Worm (Caenorhabditis elegans) whole organism, mixed stage, embryonic: ENCODE results near the gene F47C12.6.

Experiments
- M03D4.4 ChIP-seq: sonication (generic microtip); optimal IDR thresholded peaks from 2 replicates; lab custom pipeline; 2017; ENCODE audit warnings: mild to moderate bottlenecking, missing genetic modification characterization, missing compliant biosample characterization
- bed-3 ChIP-seq: fragments of 200-800 bp; sonication (Bioruptor generic); optimal IDR thresholded peaks from 3 replicates; lab custom pipeline; 2018; ENCODE audit warnings: mild to moderate bottlenecking, missing genetic modification characterization, moderate library complexity, missing compliant biosample characterization
- blmp-1 ChIP-seq: fragments of 150-350 bp; optimal IDR thresholded peaks from 2 replicates; lab custom pipeline; 2014; ENCODE audit warnings: missing biosample characterization, missing genetic modification characterization
- ceh-43 ChIP-seq: fragments of 200-800 bp; sonication (Bioruptor generic); optimal IDR thresholded peaks from 2 replicates; lab custom pipeline; 2018; ENCODE audit warnings: mild to moderate bottlenecking, missing genetic modification characterization, moderate library complexity, missing compliant biosample characterization
- ceh-83 ChIP-seq: fragments of 200-800 bp; sonication (Bioruptor generic); optimal IDR thresholded peaks from 2 replicates; lab custom pipeline; 2018; ENCODE audit warnings: mild to moderate bottlenecking, missing genetic modification characterization, missing compliant biosample characterization
- ces-1 ChIP-seq: fragments of 150-350 bp; optimal IDR thresholded peaks from 2 replicates; lab custom pipeline; 2014; ENCODE audit warnings: missing biosample characterization, missing genetic modification reagents, missing genetic modification characterization
- cnd-1 ChIP-seq: fragments of 200-800 bp; sonication (Bioruptor generic); optimal IDR thresholded peaks from 2 replicates; lab custom pipeline; 2018; ENCODE audit warnings: mild to moderate bottlenecking, missing genetic modification characterization, missing compliant biosample characterization
- elt-1 ChIP-seq: sonication (generic microtip); optimal IDR thresholded peaks from 2 replicates; lab custom pipeline; 2017; ENCODE audit warnings: missing genetic modification characterization, mild to moderate bottlenecking, missing compliant biosample characterization, antibody characterized with exemption, moderate library complexity, borderline replicate concordance; ENCODE audit not compliant: insufficient read depth
- elt-3 ChIP-seq: fragments of 150-350 bp; optimal IDR thresholded peaks from 2 replicates; lab custom pipeline; 2014; ENCODE audit warnings: missing biosample characterization, missing genetic modification characterization
- flh-1 ChIP-seq: fragments of 200-800 bp; sonication (Bioruptor generic); optimal IDR thresholded peaks from 2 replicates; lab custom pipeline; 2018; ENCODE audit warnings: mild to moderate bottlenecking, missing genetic modification characterization, moderate library complexity, missing compliant biosample characterization
- ham-2 ChIP-seq: fragments of 200-800 bp; sonication (Bioruptor generic); optimal IDR thresholded peaks from 2 replicates; lab custom pipeline; 2018; ENCODE audit warnings: mild to moderate bottlenecking, missing genetic modification characterization, missing compliant biosample characterization
- hlh-1 ChIP-seq: fragments of 150-350 bp; optimal IDR thresholded peaks from 2 replicates; lab custom pipeline; 2014; ENCODE audit warnings: missing biosample characterization, missing genetic modification reagents, missing genetic modification characterization
- lin-13 ChIP-seq: fragments of 150-350 bp; optimal IDR thresholded peaks from 2 replicates; lab custom pipeline; 2014; ENCODE audit warnings: missing biosample characterization, missing genetic modification characterization
- lin-32 ChIP-seq: fragments of 200-800 bp; sonication (Bioruptor generic); optimal IDR thresholded peaks from 2 replicates; lab custom pipeline; 2018; ENCODE audit warnings: mild to moderate bottlenecking, missing genetic modification characterization, missing compliant biosample characterization
- lsy-2 ChIP-seq: fragments of 150-350 bp; optimal IDR thresholded peaks from 2 replicates; lab custom pipeline; 2014; ENCODE audit warnings: missing biosample characterization, missing genetic modification characterization
- mab-5 ChIP-seq: fragments of 150-350 bp; optimal IDR thresholded peaks from 2 replicates; lab custom pipeline; 2014; ENCODE audit warnings: missing biosample characterization, missing genetic modification characterization
- mep-1 ChIP-seq: fragments of 150-350 bp; optimal IDR thresholded peaks from 2 replicates; lab custom pipeline; 2017; ENCODE audit warnings: missing biosample characterization, missing genetic modification reagents, missing genetic modification characterization, inconsistent platforms
- nhr-12 ChIP-seq: fragments of 150-350 bp; optimal IDR thresholded peaks from 2 replicates; lab custom pipeline; 2014; ENCODE audit warnings: missing biosample characterization, missing genetic modification characterization
- nhr-2 ChIP-seq: fragments of 150-350 bp; optimal IDR thresholded peaks from 2 replicates; lab custom pipeline; 2014; ENCODE audit warnings: missing biosample characterization, missing genetic modification characterization
- nhr-237 ChIP-seq: fragments of 150-350 bp; optimal IDR thresholded peaks from 2 replicates; lab custom pipeline; 2014; ENCODE audit warnings: missing biosample characterization, missing genetic modification characterization
- nhr-28 ChIP-seq: fragments of 150-350 bp; optimal IDR thresholded peaks from 2 replicates; lab custom pipeline; 2014; ENCODE audit warnings: missing biosample characterization, missing genetic modification characterization
- nhr-76 ChIP-seq: sonication (generic microtip); optimal IDR thresholded peaks from 2 replicates; lab custom pipeline; 2017; ENCODE audit warnings: missing biosample characterization, missing genetic modification characterization
- pha-4 ChIP-seq: fragments of 150-350 bp; optimal IDR thresholded peaks from 2 replicates; lab custom pipeline; 2018; ENCODE audit warnings: missing biosample characterization, missing genetic modification reagents, missing genetic modification characterization
- sem-2 ChIP-seq: fragments of 200-800 bp; sonication (Bioruptor generic); optimal IDR thresholded peaks from 2 replicates; lab custom pipeline; 2018; ENCODE audit warnings: mild to moderate bottlenecking, missing genetic modification characterization, missing compliant biosample characterization
- snpc-4 ChIP-seq: fragments of 150-350 bp; optimal IDR thresholded peaks from 2 replicates; lab custom pipeline; 2014; ENCODE audit warnings: missing biosample characterization, missing genetic modification characterization
- tbx-8 ChIP-seq: fragments of 200-800 bp; sonication (Bioruptor generic); optimal IDR thresholded peaks from 2 replicates; lab custom pipeline; 2018; ENCODE audit warnings: mild to moderate bottlenecking, missing genetic modification characterization, moderate library complexity, missing compliant biosample characterization
- unc-120 ChIP-seq: sonication (generic microtip); optimal IDR thresholded peaks from 2 replicates; lab custom pipeline; 2017; ENCODE audit warnings: missing genetic modification characterization, missing compliant biosample characterization; ENCODE audit not compliant: poor library complexity, severe bottlenecking
- unc-62 ChIP-seq: fragments of 150-350 bp; optimal IDR thresholded peaks from 2 replicates; lab custom pipeline; 2014; ENCODE audit warnings: missing biosample characterization, missing genetic modification reagents, missing genetic modification characterization
- zip-8 ChIP-seq: fragments of 150-350 bp; optimal IDR thresholded peaks from 2 replicates; lab custom pipeline; 2014; ENCODE audit warnings: missing biosample characterization, missing genetic modification characterization
- ztf-11 ChIP-seq: fragments of 150-350 bp; optimal IDR thresholded peaks from 2 replicates; lab custom pipeline; 2014; ENCODE audit warnings: missing biosample characterization, missing genetic modification characterization

F47C12.6 gene

DNA sequence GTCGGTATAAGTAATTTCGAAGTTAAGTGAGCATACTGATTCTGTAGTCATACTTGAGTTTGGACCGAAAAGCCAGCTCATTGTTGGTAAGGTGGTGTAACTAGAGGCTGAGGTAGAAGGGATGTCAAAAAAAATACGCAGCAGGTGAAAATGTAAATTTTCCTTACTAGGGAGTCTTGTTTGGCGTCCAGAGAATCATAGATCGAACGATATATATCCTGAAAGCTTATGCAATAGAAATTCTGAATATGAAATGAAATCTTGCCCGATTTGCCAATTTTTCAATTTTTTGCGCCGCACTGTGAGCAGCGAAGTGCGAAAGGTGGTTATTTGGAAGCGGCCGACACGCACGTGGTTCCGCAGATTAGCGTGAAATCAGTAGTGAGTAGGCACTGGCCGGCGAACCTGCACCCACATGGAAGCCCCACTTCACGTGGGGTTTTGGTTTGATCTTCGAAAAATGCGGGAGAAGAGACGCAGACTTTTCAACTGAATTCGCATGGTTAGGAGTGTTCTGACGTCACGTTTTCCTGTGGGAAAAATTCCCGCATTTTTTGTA is 15.1 kb downstream of the F47C12.6 start, which contains the start of gene srh-220:
Gene srh-220, minus strand, starts transcription at position 51 of the 559 bp plus-strand sequence.
- no peak for TF ChIP-seq ztf-11 (tag; lab: Kevin White, UChicago)
- no peak for TF ChIP-seq sem-2 (GFP tag; lab: Kevin White, UChicago)
- TF ChIP-seq mab-5 = no peak
- no peak for TF ChIP-seq lin-13 (tag; lab: Kevin White, UChicago)
- TF ChIP-seq lin-32 (GFP tag; lab: Kevin White, UChicago) = no peak
- no peak for TF ChIP-seq mep-1 (tag; lab: Kevin White, UChicago)
- TF ChIP-seq snpc-4 = no peak
- TF ChIP-seq, all 35 proteins: peak for 0

DNA sequence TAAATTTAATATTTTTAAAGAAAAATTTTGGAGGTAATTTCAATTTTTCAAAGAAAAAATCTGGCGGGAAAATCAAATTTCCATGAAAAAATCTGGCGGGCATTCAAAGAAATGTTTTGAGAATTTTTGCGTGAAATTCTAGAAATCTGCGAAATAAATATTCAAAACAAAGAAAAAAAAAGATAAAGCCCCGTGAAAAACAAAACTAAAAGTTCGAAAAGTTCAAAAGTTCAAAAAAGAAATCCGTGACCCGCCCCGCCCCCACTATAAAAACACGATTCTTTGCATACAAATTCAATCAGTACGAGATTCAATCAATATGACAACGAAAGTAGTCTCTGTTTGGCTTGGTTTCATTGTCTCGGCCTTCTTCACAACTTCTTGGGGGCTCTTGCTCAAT is 20.1 kb downstream of the F47C12.6 start, which contains the start of gene clec-79:
Gene clec-79, plus strand, starts transcription at position 301 of the 400 bp plus-strand sequence.
- TF ChIP-seq lin-32 (GFP tag; lab: Kevin White, UChicago) (no peak), zip-8 (tag; lab: Kevin White, UChicago) (no peak)

DNA sequence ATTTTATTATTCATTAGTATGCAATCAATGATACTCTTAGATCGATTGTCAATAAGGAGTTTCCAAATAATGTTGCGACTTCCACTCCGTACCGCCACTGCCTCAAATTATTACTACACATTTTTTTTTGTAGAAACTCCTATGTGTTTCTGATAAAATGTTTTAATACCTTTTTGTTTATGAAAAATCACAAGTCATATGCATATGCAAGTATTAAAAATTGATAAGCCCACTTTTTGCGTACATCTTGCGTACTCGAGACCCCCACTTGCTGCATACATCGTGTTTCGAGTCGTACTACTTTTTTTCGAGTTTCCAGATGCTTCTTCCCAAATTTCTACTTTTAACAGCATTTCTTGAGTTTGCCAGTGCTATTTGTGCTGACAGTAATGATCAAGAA is 28.2 kb downstream of the F47C12.6 start, which contains the start of gene clec-76:
Gene clec-76, plus strand, starts transcription at position 234 of the 400 bp plus-strand sequence.
- TF ChIP-seq ces-1 (GFP tag; lab: Kevin White, UChicago) (no peak), lin-32 (GFP tag; lab: Kevin White, UChicago) (no peak), tbx-8 (no peak), mep-1 (tag; lab: Kevin White, UChicago) (no peak), ceh-83 (GFP tag; lab: Kevin White, UChicago) (no peak), elt-1 (tag; lab: Kevin White, UChicago) (no peak), snpc-4 (no peak), nhr-2 (tag; lab: Kevin White, UChicago) (no peak), lsy-2 (no peak), hlh-1 (tag; lab: Kevin White, UChicago) (no peak), M03D4.4 (tag; lab: Kevin White, UChicago) (no peak)

DNA sequence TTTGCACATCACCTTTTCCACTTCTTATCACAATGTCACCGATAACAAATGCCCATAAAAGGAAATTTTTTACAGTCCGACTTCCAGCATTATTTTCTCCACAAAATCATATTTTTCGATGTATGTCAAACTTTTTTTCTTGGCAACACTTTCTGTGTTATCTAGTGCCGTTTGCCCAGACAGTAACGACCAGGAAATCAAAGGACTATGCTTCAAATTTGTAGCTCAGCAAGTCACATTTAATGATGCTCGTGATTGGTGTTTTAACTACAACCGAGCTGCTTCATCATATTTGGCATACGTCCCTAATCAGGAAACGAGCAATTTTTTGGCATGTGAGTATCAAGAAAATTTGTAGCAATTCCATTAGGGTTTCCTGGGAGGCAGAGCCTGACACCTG is 29.7 kb downstream of the F47C12.6 start:
- TF ChIP-seq lsy-2 (no peak), ceh-43 (no peak), blmp-1 (tag; lab: Kevin White, UChicago) (no peak), unc-120 (no peak), elt-3 (tag; lab: Kevin White, UChicago) (no peak), nhr-237 (no peak), bed-3 (no peak), nhr-12 (no peak), nhr-76 (tag; lab: Kevin White, UChicago) (no peak), ham-2 (GFP tag; lab: Kevin White, UChicago) (no peak), nhr-28 (no peak), ztf-11 (tag; lab: Kevin White, UChicago) (no peak), unc-62 (GFP tag; lab: Kevin White, UChicago) (no peak), M03D4.4 (tag; lab: Kevin White, UChicago) (no peak), mab-5 (no peak), lin-32 (GFP tag; lab: Kevin White, UChicago) (no peak), ces-1 (GFP tag; lab: Kevin White, UChicago) (no peak), ceh-83 (GFP tag; lab: Kevin White, UChicago) (no peak), zip-8 (tag; lab: Kevin White, UChicago) (no peak), flh-1 (GFP tag; lab: Kevin White, UChicago) (no peak)

DNA sequence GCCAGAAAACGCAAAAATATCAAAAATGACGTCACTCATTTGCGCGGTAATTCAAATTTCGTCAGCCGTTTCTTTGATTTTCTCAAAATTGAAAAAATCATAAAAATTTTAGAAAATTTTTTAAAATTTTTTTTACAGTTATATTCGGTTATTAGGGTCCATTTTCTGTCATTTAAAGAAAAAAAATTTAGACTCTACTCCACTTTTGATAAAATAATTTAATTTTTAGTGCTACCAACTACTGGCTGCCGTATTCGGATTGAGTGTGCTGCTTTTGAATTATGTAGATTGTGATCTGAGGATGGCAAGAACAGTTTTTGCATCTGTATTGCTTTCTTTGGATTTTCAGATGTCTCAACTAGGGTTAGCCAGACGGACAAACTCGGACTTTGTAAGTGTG is 30.6 kb downstream of the F47C12.6 start, which contains the start of gene Y46C8AM.1:
Gene Y46C8AM.1, plus strand, starts transcription at position 301 of the 400 bp plus-strand sequence.
- TF ChIP-seq bed-3 (no peak), ceh-83 (GFP tag; lab: Kevin White, UChicago) (no peak), blmp-1 (tag; lab: Kevin White, UChicago) (no peak), lin-13 (tag; lab: Kevin White, UChicago) (no peak), ces-1 (GFP tag; lab: Kevin White, UChicago) (no peak), lsy-2 (no peak), tbx-8 (no peak), cnd-1 (tag; lab: Kevin White, UChicago) (no peak)

DNA sequence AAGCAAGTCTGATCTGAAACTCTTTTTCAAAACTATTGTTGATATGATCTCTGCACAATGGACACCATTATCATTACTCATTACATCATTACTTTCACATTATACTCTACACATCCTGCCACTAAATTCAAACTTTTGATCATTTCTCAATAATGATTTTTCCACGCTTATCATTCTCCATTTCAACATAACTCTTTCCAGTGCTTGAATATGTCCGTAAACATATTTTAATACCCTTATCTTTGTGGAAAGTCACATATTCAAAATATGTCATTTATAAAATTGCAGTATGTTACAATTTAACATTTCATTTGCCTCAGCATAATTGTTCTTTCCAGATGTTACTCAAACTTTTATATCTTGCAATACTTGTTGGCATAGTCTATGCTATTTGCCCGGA is 32.8 kb downstream of the F47C12.6 start, which contains the start of gene clec-75:
Gene clec-75, plus strand, starts transcription at position 339 of the 400 bp plus-strand sequence.
- TF ChIP-seq elt-3 (tag; lab: Kevin White, UChicago) (no peak), ztf-11 (tag; lab: Kevin White, UChicago) (no peak), M03D4.4 (tag; lab: Kevin White, UChicago) (no peak), mab-5 (no peak), unc-62 (GFP tag; lab: Kevin White, UChicago) (no peak), ces-1 (GFP tag; lab: Kevin White, UChicago) (no peak), pha-4 (tag; lab: Kevin White, UChicago) (no peak), bed-3 (no peak), ceh-83 (GFP tag; lab: Kevin White, UChicago) (no peak), lin-32 (GFP tag; lab: Kevin White, UChicago) (no peak), nhr-237 (no peak), ceh-43 (no peak), snpc-4 (no peak)
